Worm (Caenorhabditis elegans) whole organism, mixed stage, embryonic: ENCODE measurements around the gene srd-32.

Experiments used
- M03D4.4 ChIP-seq: sonication (generic microtip); optimal IDR thresholded peaks from 2 replicates; lab custom pipeline; 2017; ENCODE audit warnings: mild to moderate bottlenecking, missing genetic modification characterization, missing compliant biosample characterization
- bed-3 ChIP-seq: fragments of 200-800 bp; sonication (Bioruptor generic); optimal IDR thresholded peaks from 3 replicates; lab custom pipeline; 2018; ENCODE audit warnings: mild to moderate bottlenecking, missing genetic modification characterization, moderate library complexity, missing compliant biosample characterization
- ceh-39 ChIP-seq: fragments of 150-350 bp; optimal IDR thresholded peaks from 2 replicates; lab custom pipeline; 2014; ENCODE audit warnings: missing biosample characterization, missing genetic modification characterization
- ceh-43 ChIP-seq: fragments of 200-800 bp; sonication (Bioruptor generic); optimal IDR thresholded peaks from 2 replicates; lab custom pipeline; 2018; ENCODE audit warnings: mild to moderate bottlenecking, missing genetic modification characterization, moderate library complexity, missing compliant biosample characterization
- ceh-83 ChIP-seq: fragments of 200-800 bp; sonication (Bioruptor generic); optimal IDR thresholded peaks from 2 replicates; lab custom pipeline; 2018; ENCODE audit warnings: mild to moderate bottlenecking, missing genetic modification characterization, missing compliant biosample characterization
- ces-1 ChIP-seq: fragments of 150-350 bp; optimal IDR thresholded peaks from 2 replicates; lab custom pipeline; 2014; ENCODE audit warnings: missing biosample characterization, missing genetic modification reagents, missing genetic modification characterization
- cnd-1 ChIP-seq: fragments of 200-800 bp; sonication (Bioruptor generic); optimal IDR thresholded peaks from 2 replicates; lab custom pipeline; 2018; ENCODE audit warnings: mild to moderate bottlenecking, missing genetic modification characterization, missing compliant biosample characterization
- drap-1 ChIP-seq: fragments of 200-800 bp; sonication (Bioruptor generic); optimal IDR thresholded peaks from 3 replicates; lab custom pipeline; 2018; ENCODE audit warnings: mild to moderate bottlenecking, missing genetic modification characterization, missing compliant biosample characterization
- elt-1 ChIP-seq: sonication (generic microtip); optimal IDR thresholded peaks from 2 replicates; lab custom pipeline; 2017; ENCODE audit warnings: missing genetic modification characterization, mild to moderate bottlenecking, missing compliant biosample characterization, antibody characterized with exemption, moderate library complexity, borderline replicate concordance; ENCODE audit not compliant: insufficient read depth
- flh-1 ChIP-seq: fragments of 200-800 bp; sonication (Bioruptor generic); optimal IDR thresholded peaks from 2 replicates; lab custom pipeline; 2018; ENCODE audit warnings: mild to moderate bottlenecking, missing genetic modification characterization, moderate library complexity, missing compliant biosample characterization
- ham-2 ChIP-seq: fragments of 200-800 bp; sonication (Bioruptor generic); optimal IDR thresholded peaks from 2 replicates; lab custom pipeline; 2018; ENCODE audit warnings: mild to moderate bottlenecking, missing genetic modification characterization, missing compliant biosample characterization
- hlh-1 ChIP-seq: fragments of 150-350 bp; optimal IDR thresholded peaks from 2 replicates; lab custom pipeline; 2014; ENCODE audit warnings: missing biosample characterization, missing genetic modification reagents, missing genetic modification characterization
- lin-13 ChIP-seq: fragments of 150-350 bp; optimal IDR thresholded peaks from 2 replicates; lab custom pipeline; 2014; ENCODE audit warnings: missing biosample characterization, missing genetic modification characterization
- lin-32 ChIP-seq: fragments of 200-800 bp; sonication (Bioruptor generic); optimal IDR thresholded peaks from 2 replicates; lab custom pipeline; 2018; ENCODE audit warnings: mild to moderate bottlenecking, missing genetic modification characterization, missing compliant biosample characterization
- lsy-2 ChIP-seq: fragments of 150-350 bp; optimal IDR thresholded peaks from 2 replicates; lab custom pipeline; 2014; ENCODE audit warnings: missing biosample characterization, missing genetic modification characterization
- mab-5 ChIP-seq: fragments of 150-350 bp; optimal IDR thresholded peaks from 2 replicates; lab custom pipeline; 2014; ENCODE audit warnings: missing biosample characterization, missing genetic modification characterization
- mep-1 ChIP-seq: fragments of 150-350 bp; optimal IDR thresholded peaks from 2 replicates; lab custom pipeline; 2017; ENCODE audit warnings: missing biosample characterization, missing genetic modification reagents, missing genetic modification characterization, inconsistent platforms
- mls-2 ChIP-seq: sonication (generic microtip); optimal IDR thresholded peaks from 2 replicates; lab custom pipeline; 2016; ENCODE audit warnings: mild to moderate bottlenecking, missing genetic modification characterization, moderate library complexity, missing compliant biosample characterization
- nhr-2 ChIP-seq: fragments of 150-350 bp; optimal IDR thresholded peaks from 2 replicates; lab custom pipeline; 2014; ENCODE audit warnings: missing biosample characterization, missing genetic modification characterization
- nhr-237 ChIP-seq: fragments of 150-350 bp; optimal IDR thresholded peaks from 2 replicates; lab custom pipeline; 2014; ENCODE audit warnings: missing biosample characterization, missing genetic modification characterization
- nhr-28 ChIP-seq: fragments of 150-350 bp; optimal IDR thresholded peaks from 2 replicates; lab custom pipeline; 2014; ENCODE audit warnings: missing biosample characterization, missing genetic modification characterization
- nhr-76 ChIP-seq: sonication (generic microtip); optimal IDR thresholded peaks from 2 replicates; lab custom pipeline; 2017; ENCODE audit warnings: missing biosample characterization, missing genetic modification characterization
- pha-4 ChIP-seq: fragments of 150-350 bp; optimal IDR thresholded peaks from 2 replicates; lab custom pipeline; 2018; ENCODE audit warnings: missing biosample characterization, missing genetic modification reagents, missing genetic modification characterization
- sptf-1 ChIP-seq: sonication (generic microtip); optimal IDR thresholded peaks from 2 replicates; lab custom pipeline; 2017; ENCODE audit warnings: mild to moderate bottlenecking, missing genetic modification characterization, moderate library complexity, missing compliant biosample characterization
- tbx-8 ChIP-seq: fragments of 200-800 bp; sonication (Bioruptor generic); optimal IDR thresholded peaks from 2 replicates; lab custom pipeline; 2018; ENCODE audit warnings: mild to moderate bottlenecking, missing genetic modification characterization, moderate library complexity, missing compliant biosample characterization
- unc-120 ChIP-seq: sonication (generic microtip); optimal IDR thresholded peaks from 2 replicates; lab custom pipeline; 2017; ENCODE audit warnings: missing genetic modification characterization, missing compliant biosample characterization; ENCODE audit not compliant: poor library complexity, severe bottlenecking
- unc-39 ChIP-seq: fragments of 150-350 bp; optimal IDR thresholded peaks from 2 replicates; lab custom pipeline; 2014; ENCODE audit warnings: missing biosample characterization, missing genetic modification characterization
- unc-62 ChIP-seq: fragments of 150-350 bp; optimal IDR thresholded peaks from 2 replicates; lab custom pipeline; 2014; ENCODE audit warnings: missing biosample characterization, missing genetic modification reagents, missing genetic modification characterization
- zip-8 ChIP-seq: fragments of 150-350 bp; optimal IDR thresholded peaks from 2 replicates; lab custom pipeline; 2014; ENCODE audit warnings: missing biosample characterization, missing genetic modification characterization
- ztf-11 ChIP-seq: fragments of 150-350 bp; optimal IDR thresholded peaks from 2 replicates; lab custom pipeline; 2014; ENCODE audit warnings: missing biosample characterization, missing genetic modification characterization

Gene srd-32

ce11 chrV:4889477-4889876, 24.0 kb downstream of the srd-32 start, which contains the start of gene ugt-12:
ugt-12 (minus strand) TSS chrV:4889629.
- TF ChIP-seq M03D4.4 (tag; lab: Kevin White, UChicago) = no peak
- no peak for TF ChIP-seq hlh-1 (tag; lab: Kevin White, UChicago)
- no peak for TF ChIP-seq nhr-28 (tag; lab: Kevin White, UChicago)
- no peak for TF ChIP-seq ztf-11
- TF ChIP-seq lsy-2 (tag; lab: Kevin White, UChicago) = no peak
- TF ChIP-seq unc-39 (tag; lab: Kevin White, UChicago) = no peak
- TF ChIP-seq cnd-1 = no peak
- no peak for TF ChIP-seq ceh-43 (GFP tag; lab: Kevin White, UChicago)

ce11 chrV:4889976-4890479, 24.6 kb downstream of the srd-32 start, which contains the start of gene T19H12.2:
T19H12.2 (plus strand) TSS chrV:4890429.
- TF ChIP-seq ces-1 (GFP tag; lab: Kevin White, UChicago) (no peak), ceh-43 (GFP tag; lab: Kevin White, UChicago) (no peak), flh-1 (no peak), nhr-76 (tag; lab: Kevin White, UChicago) (no peak), lsy-2 (tag; lab: Kevin White, UChicago) (peak; percentile 50)
- TF ChIP-seq, all 35 proteins: peak for 1

- TF ChIP-seq lin-13 (tag; lab: Kevin White, UChicago) (no peak), pha-4 (tag; lab: Kevin White, UChicago) (no peak), bed-3 (GFP tag; lab: Kevin White, UChicago) (no peak), unc-120 (tag; lab: Kevin White, UChicago) (no peak), nhr-76 (tag; lab: Kevin White, UChicago) (no peak), zip-8 (tag; lab: Kevin White, UChicago) (no peak), sptf-1 (tag; lab: Kevin White, UChicago) (no peak), nhr-237 (tag; lab: Kevin White, UChicago) (no peak), mep-1 (tag; lab: Kevin White, UChicago) (no peak), ceh-43 (GFP tag; lab: Kevin White, UChicago) (no peak), mls-2 (tag; lab: Kevin White, UChicago) (no peak), tbx-8 (GFP tag; lab: Kevin White, UChicago) (no peak), ceh-39 (no peak), unc-39 (tag; lab: Kevin White, UChicago) (no peak), elt-1 (tag; lab: Kevin White, UChicago) (no peak), drap-1 (GFP tag; lab: Kevin White, UChicago) (no peak), mab-5 (tag; lab: Kevin White, UChicago) (no peak), hlh-1 (tag; lab: Kevin White, UChicago) (no peak), nhr-2 (no peak)
These were observed 25.3 kb downstream of the srd-32 start for ce11 chrV:4890781-4891180.

ce11 chrV:4891305-4891704, 25.8 kb downstream of the srd-32 start:
- TF ChIP-seq lsy-2 (tag; lab: Kevin White, UChicago) = no peak
- TF ChIP-seq nhr-28 (tag; lab: Kevin White, UChicago) = no peak
- TF ChIP-seq mls-2 (tag; lab: Kevin White, UChicago) = no peak
- no peak for TF ChIP-seq ham-2
- no peak for TF ChIP-seq unc-62 (GFP tag; lab: Kevin White, UChicago)
- no peak for TF ChIP-seq cnd-1
- TF ChIP-seq tbx-8 (GFP tag; lab: Kevin White, UChicago) = no peak
- TF ChIP-seq unc-39 (tag; lab: Kevin White, UChicago) = no peak
- TF ChIP-seq flh-1 = no peak
- no peak for TF ChIP-seq mep-1 (tag; lab: Kevin White, UChicago)
- no peak for TF ChIP-seq ceh-43 (GFP tag; lab: Kevin White, UChicago)
- no peak for TF ChIP-seq lin-32 (GFP tag; lab: Kevin White, UChicago)

ce11 chrV:4894971-4895370, 29.5 kb downstream of the srd-32 start, which contains the start of gene ugt-11:
ugt-11 (minus strand) TSS chrV:4895071.
- no peak for TF ChIP-seq ceh-83 (GFP tag; lab: Kevin White, UChicago)
